Worm (Caenorhabditis elegans) whole organism, young adult: ENCODE results near the gene Y57G11A.4.

ENCODE experiments used
- D2030.7 ChIP-seq: fragments of 200-800 bp; sonication (Bioruptor generic); IDR thresholded peaks from 2 replicates; pipeline ENCODE4 v1.3.6; 2022; ENCODE audit warnings: missing genetic modification reagents, missing genetic modification characterization, missing compliant biosample characterization
- F33H1.4 ChIP-seq: fragments of 200-800 bp; sonication (Bioruptor generic); IDR thresholded peaks from 2 replicates; pipeline ENCODE4 v1.3.6; 2022; ENCODE audit warnings: missing genetic modification reagents, missing genetic modification characterization, missing compliant biosample characterization
- F49E8.2 ChIP-seq: sonication (generic microtip); optimal IDR thresholded peaks from 3 replicates; lab custom pipeline; 2017; ENCODE audit warnings: missing genetic modification characterization, mild to moderate bottlenecking, missing compliant biosample characterization, antibody characterized with exemption, moderate library complexity; ENCODE audit not compliant: insufficient read depth
- attf-6 ChIP-seq: fragments of 200-800 bp; sonication (Bioruptor generic); IDR thresholded peaks from 2 replicates; pipeline ENCODE4 v1.3.6; 2022; ENCODE audit warnings: missing genetic modification reagents, missing genetic modification characterization, missing compliant biosample characterization
- bed-1 ChIP-seq: fragments of 200-800 bp; sonication (Bioruptor generic); IDR thresholded peaks from 2 replicates; pipeline ENCODE4 v1.3.6; 2022; ENCODE audit warnings: missing genetic modification reagents, missing genetic modification characterization, missing compliant biosample characterization
- die-1 ChIP-seq: sonication (generic microtip); optimal IDR thresholded peaks from 2 replicates; lab custom pipeline; 2016; ENCODE audit warnings: missing genotype, mild to moderate bottlenecking, missing genetic modification characterization, missing compliant biosample characterization
- dox-1 ChIP-seq: fragments of 200-800 bp; sonication (Bioruptor generic); IDR thresholded peaks from 2 replicates; pipeline ENCODE4 v1.3.6; 2022; ENCODE audit warnings: missing genetic modification reagents, missing genetic modification characterization, missing compliant biosample characterization
- egl-44 ChIP-seq: fragments of 200-800 bp; sonication (Bioruptor generic); IDR thresholded peaks from 2 replicates; pipeline ENCODE4 v1.3.6; 2022; ENCODE audit warnings: missing genetic modification reagents, missing genetic modification characterization, missing compliant biosample characterization
- hmg-1.2 ChIP-seq: fragments of 200-800 bp; sonication (Bioruptor generic); IDR thresholded peaks from 2 replicates; pipeline ENCODE4 v1.3.6; 2022; ENCODE audit warnings: missing genetic modification reagents, missing genetic modification characterization, missing compliant biosample characterization
- hsf-1 ChIP-seq: fragments of 200-800 bp; sonication (Bioruptor generic); IDR thresholded peaks from 2 replicates; pipeline ENCODE4 v1.3.6; 2022; ENCODE audit warnings: missing genetic modification reagents, missing genetic modification characterization, missing compliant biosample characterization
- let-607 ChIP-seq, 2 experiments: fragments of 200-800 bp in 1 of 2; sonication (Bioruptor generic) in 1 of 2; sonication (generic microtip) in 1 of 2; optimal IDR thresholded peaks; 2 replicates each; lab custom pipeline; 2016 to 2018; ENCODE audit warnings: mild to moderate bottlenecking in 2 of 2, missing compliant biosample characterization in 2 of 2, missing genetic modification characterization in 2 of 2, moderate library complexity in 2 of 2, missing genotype in 1 of 2
- lin-54 ChIP-seq: fragments of 200-800 bp; sonication (Bioruptor generic); optimal IDR thresholded peaks from 2 replicates; lab custom pipeline; 2018; ENCODE audit warnings: mild to moderate bottlenecking, missing genetic modification characterization, missing compliant biosample characterization
- lsl-1 ChIP-seq: fragments of 200-800 bp; sonication (Bioruptor generic); optimal IDR thresholded peaks from 2 replicates; lab custom pipeline; 2018; ENCODE audit warnings: mild to moderate bottlenecking, missing genetic modification characterization, moderate library complexity, missing compliant biosample characterization
- lsy-27 ChIP-seq: sonication (generic microtip); optimal IDR thresholded peaks from 2 replicates; lab custom pipeline; 2017; ENCODE audit warnings: missing genetic modification characterization, mild to moderate bottlenecking, missing compliant biosample characterization, antibody characterized with exemption, missing genotype, borderline replicate concordance; ENCODE audit not compliant: insufficient read depth
- madf-6 ChIP-seq: fragments of 200-800 bp; sonication (Bioruptor generic); IDR thresholded peaks from 2 replicates; pipeline ENCODE4 v1.3.6; 2022; ENCODE audit warnings: missing genetic modification reagents, missing genetic modification characterization, missing compliant biosample characterization
- madf-8 ChIP-seq: fragments of 200-800 bp; sonication (Bioruptor generic); conservative IDR thresholded peaks from 2 replicates; pipeline ENCODE4 v1.3.6; 2022; ENCODE audit warnings: missing genetic modification reagents, missing genetic modification characterization, missing compliant biosample characterization
- mcd-1 ChIP-seq: fragments of 200-800 bp; sonication (Bioruptor generic); IDR thresholded peaks from 2 replicates; pipeline ENCODE4 v1.3.6; 2022; ENCODE audit warnings: missing genetic modification reagents, missing genetic modification characterization, missing compliant biosample characterization
- nfyb-1 ChIP-seq: fragments of 200-800 bp; sonication (Bioruptor generic); IDR thresholded peaks from 2 replicates; pipeline ENCODE4 v1.3.6; 2022; ENCODE audit warnings: missing genetic modification reagents, missing genetic modification characterization, missing compliant biosample characterization
- nhr-179 ChIP-seq: sonication (generic microtip); optimal IDR thresholded peaks from 2 replicates; lab custom pipeline; 2016; ENCODE audit warnings: mild to moderate bottlenecking, missing genetic modification characterization, missing compliant biosample characterization
- nhr-80 ChIP-seq: sonication (generic microtip); optimal IDR thresholded peaks from 2 replicates; lab custom pipeline; 2016; ENCODE audit warnings: missing genetic modification characterization, missing compliant biosample characterization
- pbrm-1 ChIP-seq: fragments of 200-800 bp; sonication (Bioruptor generic); IDR thresholded peaks from 2 replicates; pipeline ENCODE4 v1.3.6; 2022; ENCODE audit warnings: missing genetic modification reagents, missing genetic modification characterization, missing compliant biosample characterization
- repo-1 ChIP-seq: sonication (generic microtip); optimal IDR thresholded peaks from 2 replicates; lab custom pipeline; 2017; ENCODE audit warnings: mild to moderate bottlenecking, missing genetic modification characterization, missing compliant biosample characterization
- snpc-1.1 ChIP-seq: sonication (generic microtip); optimal IDR thresholded peaks from 2 replicates; lab custom pipeline; 2017; ENCODE audit warnings: missing genetic modification characterization, mild to moderate bottlenecking, missing compliant biosample characterization, antibody characterized with exemption, moderate library complexity, missing genotype, missing genetic modification reagents; ENCODE audit not compliant: insufficient read depth
- snpc-4 ChIP-seq, 5 experiments: fragments of 150-350 bp in 1 of 5; sonication (generic microtip) in 4 of 5; optimal IDR thresholded peaks; 2 replicates each; lab custom pipeline; 2014 to 2018; ENCODE audit warnings: missing genetic modification characterization in 5 of 5, missing biosample characterization in 3 of 5, antibody characterized with exemption in 2 of 5, mild to moderate bottlenecking in 2 of 5, missing compliant biosample characterization in 2 of 5, missing genotype in 2 of 5, moderate library complexity in 2 of 5, missing genetic modification reagents in 1 of 5
- sptf-2 ChIP-seq: fragments of 200-800 bp; sonication (Bioruptor generic); optimal IDR thresholded peaks from 2 replicates; lab custom pipeline; 2018; ENCODE audit warnings: mild to moderate bottlenecking, missing genetic modification characterization, missing compliant biosample characterization
- tbp1 ChIP-seq: fragments of 200-800 bp; sonication (Bioruptor generic); optimal IDR thresholded peaks from 2 replicates; lab custom pipeline; 2018; ENCODE audit warnings: mild to moderate bottlenecking, missing genetic modification characterization, missing compliant biosample characterization
- unc-130 ChIP-seq: sonication (generic microtip); optimal IDR thresholded peaks from 2 replicates; lab custom pipeline; 2016; ENCODE audit warnings: missing genetic modification reagents, missing genetic modification characterization, missing compliant biosample characterization
- xnd-1 ChIP-seq: sonication (generic microtip); optimal IDR thresholded peaks from 2 replicates; lab custom pipeline; 2016; ENCODE audit warnings: missing genotype, missing genetic modification reagents, missing genetic modification characterization, missing compliant biosample characterization
- ztf-3 ChIP-seq: fragments of 200-800 bp; sonication (Bioruptor generic); optimal IDR thresholded peaks from 2 replicates; lab custom pipeline; 2018; ENCODE audit warnings: mild to moderate bottlenecking, missing genetic modification characterization, missing compliant biosample characterization

The Y57G11A.4 gene

DNA sequence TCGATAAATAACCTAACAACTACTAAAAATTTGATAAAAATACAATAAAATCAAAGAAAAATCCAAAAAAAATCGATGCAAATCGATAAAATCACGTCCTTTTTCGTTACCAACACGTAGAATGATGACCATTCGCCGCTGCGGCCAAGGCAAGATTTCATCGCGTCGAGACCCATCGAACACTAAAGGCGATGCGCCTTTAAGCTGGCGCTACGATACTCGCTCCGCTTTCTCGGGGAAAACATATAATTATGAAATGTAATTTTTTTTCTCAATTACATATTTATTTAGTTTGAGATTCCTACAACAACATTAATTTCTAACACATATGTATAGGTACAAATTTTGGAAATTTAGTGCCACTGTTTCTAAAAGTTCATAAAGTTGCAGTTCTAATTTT is 27.0 kb upstream of the Y57G11A.4 start:
- TF ChIP-seq xnd-1: peak; percentile 65
- TF ChIP-seq snpc-4 (GFP tag; optimal IDR thresholded peaks at IDR 0.05; lab: Kevin White, UChicago): peak; percentile 13
- TF ChIP-seq snpc-4 (tag; optimal IDR thresholded peaks at IDR 0.05; lab: Kevin White, UChicago): peak in 1 of 4 experiments; percentile 85
- TF ChIP-seq F33H1.4 (GFP tag; lab: Robert Waterston, UW): peak; percentile 70
- peak; percentile 16 for TF ChIP-seq lsl-1 (GFP tag; lab: Kevin White, UChicago)
- peak; percentile 44; the same call in 1 of the 2 replicates for TF ChIP-seq attf-6
- 0 out of 2 replicates have a peak, but pooled peaks have one; percentile 25 for TF ChIP-seq madf-8 (GFP tag; lab: Robert Waterston, UW)
- TF ChIP-seq, all 124 proteins: peak for 6; not testable (repeated sequence) for 118

DNA sequence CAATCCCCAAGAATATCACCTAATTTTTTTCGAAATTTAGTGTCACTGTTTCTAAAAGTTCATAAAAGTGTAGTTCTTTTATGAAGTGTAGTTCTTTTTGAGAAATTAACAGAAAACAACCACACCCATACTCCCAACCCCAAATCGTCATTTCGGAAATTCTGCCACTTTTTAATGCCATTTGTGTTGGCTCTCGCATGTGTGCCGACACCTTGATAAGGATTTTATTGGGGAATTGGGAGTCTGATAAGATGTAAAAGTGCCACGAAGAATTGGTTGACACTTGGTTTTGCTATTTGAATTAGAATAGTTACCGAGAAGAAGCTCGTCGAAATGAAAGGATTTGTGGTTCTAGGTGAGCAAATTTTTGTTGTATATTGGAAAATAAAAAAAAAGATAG is 25.4 kb upstream of the Y57G11A.4 start, which contains the start of gene nspg-9:
nspg-9 (plus strand) TSS at position 234 of the 400 bp plus-strand sequence.
- TF ChIP-seq let-607 (tag; optimal IDR thresholded peaks at IDR 0.05; lab: Kevin White, UChicago) (peak in 1 of 2 experiments; percentile 65), nfyb-1 (GFP tag; lab: Robert Waterston, UW) (no peak), bed-1 (no peak), ztf-3 (GFP tag; lab: Kevin White, UChicago) (no peak), repo-1 (no peak), egl-44 (GFP tag; lab: Robert Waterston, UW) (no peak), nhr-80 (tag; lab: Kevin White, UChicago) (peak; percentile 83), snpc-4 (GFP tag; optimal IDR thresholded peaks at IDR 0.05; lab: Kevin White, UChicago) (no peak), snpc-4 (tag; optimal IDR thresholded peaks at IDR 0.05; lab: Kevin White, UChicago) (peak in 2 of 4 experiments; percentile 21 to 22), lsy-27 (tag; lab: Kevin White, UChicago) (no peak), die-1 (no peak), nhr-179 (tag; lab: Kevin White, UChicago) (no peak), sptf-2 (GFP tag; lab: Kevin White, UChicago) (no peak), unc-130 (no peak), dox-1 (GFP tag; lab: Robert Waterston, UW) (peak; percentile 70)
- TF ChIP-seq, all 124 proteins: peak for 4

- TF ChIP-seq snpc-4 (GFP tag; optimal IDR thresholded peaks at IDR 0.05; lab: Kevin White, UChicago) (peak; percentile 55), snpc-4 (tag; optimal IDR thresholded peaks at IDR 0.05; lab: Kevin White, UChicago) (peak; percentile 52 to 91 (median 66)), hmg-1.2 (GFP tag; lab: Robert Waterston, UW) (peak; percentile 44), snpc-1.1 (peak; percentile 11), tbp1 (GFP tag; lab: Kevin White, UChicago) (peak; percentile 33), mcd-1 (GFP tag; lab: Robert Waterston, UW) (0 out of 2 replicates have a peak, but pooled peaks have one; percentile 31), madf-6 (GFP tag; lab: Robert Waterston, UW) (peak; percentile 53), D2030.7 (GFP tag; lab: Robert Waterston, UW) (peak; percentile 24; the same call in 1 of the 2 replicates), lin-54 (GFP tag; lab: Kevin White, UChicago) (peak; percentile 48), dox-1 (GFP tag; lab: Robert Waterston, UW) (peak; percentile 44; the same call in 1 of the 2 replicates), F49E8.2 (tag; lab: Kevin White, UChicago) (peak; percentile 56), attf-6 (peak; percentile 97), pbrm-1 (GFP tag; lab: Robert Waterston, UW) (peak; percentile 92), hsf-1 (GFP tag; lab: Robert Waterston, UW) (0 out of 2 replicates have a peak, but pooled peaks have one; percentile 22)
Measured at ce11 chrIV:14460673-14461240, 21.3 kb upstream of the Y57G11A.4 start.

- TF ChIP-seq hsf-1 (GFP tag; lab: Robert Waterston, UW): peak; percentile 90
Measured at ce11 chrIV:14461343-14461742, 20.7 kb upstream of the Y57G11A.4 start.
